Worm (Caenorhabditis elegans): ENCODE data around the gene lgc-14.

ce11 chrX:12081250-12081649, 30.1 kb upstream of the lgc-14 start:
- TF ChIP-seq syd-9 (tag; optimal IDR thresholded peaks at IDR 0.05) (no peak), hlh-30 (tag; optimal IDR thresholded peaks at IDR 0.05; ENCODE audit: insufficient read depth) (no peak), pat-9 (tag; optimal IDR thresholded peaks at IDR 0.05) (no peak), unc-55 (GFP tag; optimal IDR thresholded peaks at IDR 0.05) (no peak), nhr-11 (tag; optimal IDR thresholded peaks at IDR 0.05) (no peak), rnt-1 (tag; optimal IDR thresholded peaks at IDR 0.05) (no peak), ama-1 (optimal IDR thresholded peaks at IDR 0.05) (no peak), T23F11.4 (GFP tag; optimal IDR thresholded peaks at IDR 0.05) (no peak), pha-4 (tag; optimal IDR thresholded peaks at IDR 0.05) (no peak), elt-4 (tag; optimal IDR thresholded peaks at IDR 0.05) (no peak), eyg-1 (tag; optimal IDR thresholded peaks at IDR 0.05) (no peak), fkh-10 (GFP tag; optimal IDR thresholded peaks at IDR 0.05) (no peak), C38D4.7 (GFP tag; optimal IDR thresholded peaks at IDR 0.05) (no peak)
